Fruit fly (Drosophila melanogaster) whole organism: ENCODE measurements around the gene CG15539.

ENCODE experiments used
- CG8478 ChIP-seq: fragments of >200 bp; optimal IDR thresholded peaks from 2 replicates; lab custom pipeline; 2018; ENCODE audit warnings: inconsistent platforms
- Dll ChIP-seq: fragments of >200 bp; optimal IDR thresholded peaks from 2 replicates; lab custom pipeline; 2017
- psq ChIP-seq: fragments of >200 bp; optimal IDR thresholded peaks from 2 replicates; lab custom pipeline; 2017

DNA sequence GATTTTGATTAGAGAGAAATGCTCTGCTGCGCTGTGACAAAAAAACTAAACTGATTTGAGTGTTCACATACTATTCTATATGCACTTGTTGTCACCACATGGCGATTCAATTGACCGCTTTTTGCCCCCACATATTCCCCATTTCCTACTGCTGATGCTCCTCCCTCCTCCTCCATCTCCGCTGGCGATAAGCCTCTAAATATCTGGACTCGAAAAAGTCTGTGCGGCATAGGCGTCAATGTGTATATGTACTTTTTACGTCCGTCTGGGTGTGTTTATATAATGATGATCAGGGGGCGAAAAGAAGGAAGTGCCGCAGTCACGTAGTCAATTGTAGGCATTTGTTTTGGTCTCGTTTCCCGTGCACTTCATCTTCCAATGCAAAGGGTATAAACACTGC lies 39.3 kb upstream of the CG15539 start:
- TF ChIP-seq Dll (lab: Kevin White, UChicago) (no peak), CG8478 (no peak), psq (lab: Kevin White, UChicago) (no peak)
